Worm (Caenorhabditis elegans) whole organism, young adult: ENCODE measurements around the gene K12D12.4.
A peak's percentile ranks its signal among the peaks of the same experiment; 100 is the strongest.

Experiments used
- B0019.2 ChIP-seq: fragments of 200-800 bp; sonication (Bioruptor generic); conservative IDR thresholded peaks from 2 replicates; pipeline ENCODE4 v1.3.6; 2022; ENCODE audit warnings: missing genetic modification reagents, missing genetic modification characterization, missing compliant biosample characterization
- B0035.1 ChIP-seq: sonication (generic microtip); optimal IDR thresholded peaks from 2 replicates; lab custom pipeline; 2016; ENCODE audit warnings: missing genetic modification characterization, mild to moderate bottlenecking, missing compliant biosample characterization, missing genotype, missing genetic modification reagents
- B0336.3 ChIP-seq: fragments of 200-800 bp; sonication (Bioruptor generic); IDR thresholded peaks from 2 replicates; pipeline ENCODE4 v1.3.6; 2022; ENCODE audit warnings: missing genetic modification characterization, missing compliant biosample characterization
- D2030.7 ChIP-seq: fragments of 200-800 bp; sonication (Bioruptor generic); IDR thresholded peaks from 2 replicates; pipeline ENCODE4 v1.3.6; 2022; ENCODE audit warnings: missing genetic modification reagents, missing genetic modification characterization, missing compliant biosample characterization
- K12H6.12 ChIP-seq: fragments of 200-800 bp; sonication (Bioruptor generic); optimal IDR thresholded peaks from 2 replicates; lab custom pipeline; 2018; ENCODE audit warnings: mild to moderate bottlenecking, missing genetic modification characterization, missing compliant biosample characterization
- T26A5.8 ChIP-seq: sonication (generic microtip); optimal IDR thresholded peaks from 2 replicates; lab custom pipeline; 2016; ENCODE audit warnings: missing genetic modification characterization, missing compliant biosample characterization
- Y53F4B.3 ChIP-seq: fragments of 200-800 bp; sonication (Bioruptor generic); IDR thresholded peaks from 2 replicates; pipeline ENCODE4 v1.3.6; 2022; ENCODE audit warnings: missing genetic modification reagents, missing genetic modification characterization, missing compliant biosample characterization
- Y53G8AR.9 ChIP-seq: fragments of 200-800 bp; sonication (Bioruptor generic); conservative IDR thresholded peaks from 2 replicates; pipeline ENCODE4 v1.3.6; 2022; ENCODE audit warnings: missing genetic modification reagents, missing genetic modification characterization, missing compliant biosample characterization
- Y56A3A.18 ChIP-seq: fragments of 200-800 bp; sonication (Bioruptor generic); IDR thresholded peaks from 2 replicates; pipeline ENCODE4 v1.3.6; 2022; ENCODE audit warnings: missing genetic modification reagents, missing genetic modification characterization, missing compliant biosample characterization
- Y95B8A.8 ChIP-seq: fragments of 200-800 bp; sonication (Bioruptor generic); IDR thresholded peaks from 2 replicates; pipeline ENCODE4 v1.3.6; 2022; ENCODE audit warnings: missing genetic modification reagents, missing genetic modification characterization, missing compliant biosample characterization
- ZK185.1 ChIP-seq: sonication (generic microtip); optimal IDR thresholded peaks from 2 replicates; lab custom pipeline; 2016; ENCODE audit warnings: mild to moderate bottlenecking, missing genetic modification characterization, missing compliant biosample characterization; ENCODE audit not compliant: poor library complexity, severe bottlenecking
- ama-1 ChIP-seq, 3 experiments: fragments of 150-350 bp in 1 of 3; sonication (generic microtip) in 2 of 3; optimal IDR thresholded peaks; 2 replicates each; lab custom pipeline; 2014 to 2018; ENCODE audit warnings: missing biosample characterization in 2 of 3, missing genetic modification characterization in 2 of 3, missing genetic modification reagents in 2 of 3
- atf-7 ChIP-seq: sonication (generic microtip); optimal IDR thresholded peaks from 2 replicates; lab custom pipeline; 2017; ENCODE audit warnings: mild to moderate bottlenecking, missing genetic modification characterization, missing compliant biosample characterization
- attf-3 ChIP-seq: fragments of 200-800 bp; sonication (Bioruptor generic); conservative IDR thresholded peaks from 2 replicates; pipeline ENCODE4 v1.3.6; 2022; ENCODE audit warnings: missing genetic modification reagents, missing genetic modification characterization, missing compliant biosample characterization
- attf-5 ChIP-seq: fragments of 200-800 bp; sonication (Bioruptor generic); optimal IDR thresholded peaks from 2 replicates; lab custom pipeline; 2018; ENCODE audit warnings: mild to moderate bottlenecking, missing genetic modification characterization, missing compliant biosample characterization
- bed-1 ChIP-seq: fragments of 200-800 bp; sonication (Bioruptor generic); IDR thresholded peaks from 2 replicates; pipeline ENCODE4 v1.3.6; 2022; ENCODE audit warnings: missing genetic modification reagents, missing genetic modification characterization, missing compliant biosample characterization
- chd-7 ChIP-seq: sonication (generic microtip); optimal IDR thresholded peaks from 2 replicates; lab custom pipeline; 2016; ENCODE audit warnings: mild to moderate bottlenecking, missing genetic modification characterization, moderate library complexity, missing compliant biosample characterization
- die-1 ChIP-seq: sonication (generic microtip); optimal IDR thresholded peaks from 2 replicates; lab custom pipeline; 2016; ENCODE audit warnings: missing genotype, mild to moderate bottlenecking, missing genetic modification characterization, missing compliant biosample characterization
- dox-1 ChIP-seq: fragments of 200-800 bp; sonication (Bioruptor generic); IDR thresholded peaks from 2 replicates; pipeline ENCODE4 v1.3.6; 2022; ENCODE audit warnings: missing genetic modification reagents, missing genetic modification characterization, missing compliant biosample characterization
- fkh-3 ChIP-seq: sonication (generic microtip); optimal IDR thresholded peaks from 2 replicates; lab custom pipeline; 2016; ENCODE audit warnings: mild to moderate bottlenecking, missing genetic modification characterization, missing compliant biosample characterization
- hmg-1.2 ChIP-seq: fragments of 200-800 bp; sonication (Bioruptor generic); IDR thresholded peaks from 2 replicates; pipeline ENCODE4 v1.3.6; 2022; ENCODE audit warnings: missing genetic modification reagents, missing genetic modification characterization, missing compliant biosample characterization
- hmg-20 ChIP-seq: fragments of 200-800 bp; sonication (Bioruptor generic); IDR thresholded peaks from 2 replicates; pipeline ENCODE4 v1.3.6; 2022; ENCODE audit warnings: missing genetic modification reagents, missing genetic modification characterization, missing compliant biosample characterization
- lag-1 ChIP-seq: fragments of 200-800 bp; sonication (Bioruptor generic); IDR thresholded peaks from 2 replicates; pipeline ENCODE4 v1.3.6; 2022; ENCODE audit warnings: missing genetic modification reagents, missing genetic modification characterization, missing compliant biosample characterization
- let-526 ChIP-seq: fragments of 200-800 bp; sonication (Bioruptor generic); IDR thresholded peaks from 2 replicates; pipeline ENCODE4 v1.3.6; 2022; ENCODE audit warnings: missing genetic modification reagents, missing genetic modification characterization, missing compliant biosample characterization
- lin-35 ChIP-seq, 3 experiments: fragments of 150-350 bp in 2 of 3; sonication (generic microtip) in 1 of 3; optimal IDR thresholded peaks; 2 replicates each; lab custom pipeline; 2014 to 2018; ENCODE audit warnings: missing biosample characterization in 3 of 3, missing genetic modification characterization in 3 of 3, missing genetic modification reagents in 3 of 3
- lsy-27 ChIP-seq: sonication (generic microtip); optimal IDR thresholded peaks from 2 replicates; lab custom pipeline; 2017; ENCODE audit warnings: missing genetic modification characterization, mild to moderate bottlenecking, missing compliant biosample characterization, antibody characterized with exemption, missing genotype, borderline replicate concordance; ENCODE audit not compliant: insufficient read depth
- madf-10 ChIP-seq: sonication (generic microtip); optimal IDR thresholded peaks from 2 replicates; lab custom pipeline; 2016; ENCODE audit warnings: mild to moderate bottlenecking, missing genetic modification characterization, missing compliant biosample characterization
- mcd-1 ChIP-seq: fragments of 200-800 bp; sonication (Bioruptor generic); IDR thresholded peaks from 2 replicates; pipeline ENCODE4 v1.3.6; 2022; ENCODE audit warnings: missing genetic modification reagents, missing genetic modification characterization, missing compliant biosample characterization
- mel-28 ChIP-seq: sonication (generic microtip); optimal IDR thresholded peaks from 2 replicates; lab custom pipeline; 2016; ENCODE audit warnings: borderline replicate concordance, mild to moderate bottlenecking, missing genetic modification characterization, missing compliant biosample characterization
- nfya-1 ChIP-seq: sonication (generic microtip); optimal IDR thresholded peaks from 2 replicates; lab custom pipeline; 2017; ENCODE audit warnings: antibody characterized with exemption, missing compliant biosample characterization, missing genetic modification characterization, borderline replicate concordance; ENCODE audit not compliant: insufficient read depth
- nfyb-1 ChIP-seq: fragments of 200-800 bp; sonication (Bioruptor generic); IDR thresholded peaks from 2 replicates; pipeline ENCODE4 v1.3.6; 2022; ENCODE audit warnings: missing genetic modification reagents, missing genetic modification characterization, missing compliant biosample characterization
- nhr-179 ChIP-seq: sonication (generic microtip); optimal IDR thresholded peaks from 2 replicates; lab custom pipeline; 2016; ENCODE audit warnings: mild to moderate bottlenecking, missing genetic modification characterization, missing compliant biosample characterization
- nhr-27 ChIP-seq: fragments of 200-800 bp; sonication (Bioruptor generic); optimal IDR thresholded peaks from 2 replicates; lab custom pipeline; 2018; ENCODE audit warnings: mild to moderate bottlenecking, missing genetic modification characterization, moderate library complexity, missing compliant biosample characterization
- pbrm-1 ChIP-seq: fragments of 200-800 bp; sonication (Bioruptor generic); IDR thresholded peaks from 2 replicates; pipeline ENCODE4 v1.3.6; 2022; ENCODE audit warnings: missing genetic modification reagents, missing genetic modification characterization, missing compliant biosample characterization
- pha-4 ChIP-seq: fragments of 150-350 bp; sonication (generic microtip); optimal IDR thresholded peaks from 2 replicates; lab custom pipeline; 2014; ENCODE audit warnings: missing biosample characterization, missing genetic modification reagents, missing genetic modification characterization
- rcor-1 ChIP-seq: fragments of 200-800 bp; sonication (Bioruptor generic); IDR thresholded peaks from 2 replicates; pipeline ENCODE4 v1.3.6; 2022; ENCODE audit warnings: missing genetic modification reagents, missing genetic modification characterization, missing compliant biosample characterization
- rpc-1 ChIP-seq, 2 experiments: fragments of 150-350 bp in 1 of 2; sonication (generic microtip) in 1 of 2; optimal IDR thresholded peaks; 2 replicates each; lab custom pipeline; 2014 to 2018; ENCODE audit warnings: missing biosample characterization in 1 of 2, missing genetic modification characterization in 1 of 2, missing genetic modification reagents in 1 of 2, missing genotype in 1 of 2
- snpc-4 ChIP-seq, 5 experiments: fragments of 150-350 bp in 1 of 5; sonication (generic microtip) in 4 of 5; optimal IDR thresholded peaks; 2 replicates each; lab custom pipeline; 2014 to 2018; ENCODE audit warnings: missing genetic modification characterization in 5 of 5, missing biosample characterization in 3 of 5, antibody characterized with exemption in 2 of 5, mild to moderate bottlenecking in 2 of 5, missing compliant biosample characterization in 2 of 5, missing genotype in 2 of 5, moderate library complexity in 2 of 5, missing genetic modification reagents in 1 of 5
- somi-1 ChIP-seq: fragments of 200-800 bp; sonication (Bioruptor generic); optimal IDR thresholded peaks from 2 replicates; lab custom pipeline; 2018; ENCODE audit warnings: mild to moderate bottlenecking, missing genetic modification characterization, missing compliant biosample characterization
- zfh-2 ChIP-seq: fragments of 200-800 bp; sonication (Bioruptor generic); conservative IDR thresholded peaks from 2 replicates; pipeline ENCODE4 v1.3.6; 2022; ENCODE audit warnings: missing genetic modification reagents, missing genetic modification characterization, missing compliant biosample characterization
- ztf-18 ChIP-seq: sonication (generic microtip); optimal IDR thresholded peaks from 2 replicates; lab custom pipeline; 2016; ENCODE audit warnings: missing genotype, mild to moderate bottlenecking, missing genetic modification characterization, missing compliant biosample characterization
- ztf-25 ChIP-seq: fragments of 200-800 bp; sonication (Bioruptor generic); IDR thresholded peaks from 2 replicates; pipeline ENCODE4 v1.3.6; 2022; ENCODE audit warnings: missing genetic modification reagents, missing genetic modification characterization, missing compliant biosample characterization

K12D12.4 gene

ce11 chrII:11816475-11816874, 49.1 kb downstream of the K12D12.4 start, which contains the start of gene pap-3:
Gene pap-3, minus strand, starts transcription at chrII:11816575.
- TF ChIP-seq bed-1 (GFP tag; lab: Robert Waterston, UW) = no peak
- no peak for TF ChIP-seq lsy-27
- no peak for TF ChIP-seq Y56A3A.18
- TF ChIP-seq B0035.1 (tag; lab: Kevin White, UChicago) = no peak
- TF ChIP-seq ztf-25 (GFP tag; lab: Robert Waterston, UW) = no peak
- TF ChIP-seq ama-1 (optimal IDR thresholded peaks at IDR 0.05; lab: Kevin White, UChicago) = no peak
- no peak for TF ChIP-seq ama-1 (GFP tag; optimal IDR thresholded peaks at IDR 0.05; lab: Kevin White, UChicago)
- no peak for TF ChIP-seq rcor-1 (GFP tag; lab: Robert Waterston, UW)
- TF ChIP-seq Y53G8AR.9 (GFP tag; lab: Robert Waterston, UW) = no peak
- TF ChIP-seq nfya-1 = no peak
- no peak for TF ChIP-seq Y95B8A.8 (GFP tag; lab: Robert Waterston, UW)
- TF ChIP-seq pha-4 (tag; lab: Kevin White, UChicago) = no peak
- TF ChIP-seq let-526 = no peak
- no peak for TF ChIP-seq rpc-1 (optimal IDR thresholded peaks at IDR 0.05; lab: Kevin White, UChicago)
- no peak for TF ChIP-seq rpc-1 (tag; optimal IDR thresholded peaks at IDR 0.05; lab: Kevin White, UChicago)
- no peak for TF ChIP-seq nhr-27 (tag; lab: Kevin White, UChicago)
- TF ChIP-seq die-1 (tag; lab: Kevin White, UChicago) = no peak
- no peak for TF ChIP-seq attf-3

- TF ChIP-seq B0336.3 (GFP tag; lab: Robert Waterston, UW) (no peak), T26A5.8 (no peak), ZK185.1 (tag; lab: Kevin White, UChicago) (no peak), madf-10 (tag; lab: Kevin White, UChicago) (no peak), hmg-20 (no peak), fkh-3 (tag; lab: Kevin White, UChicago) (no peak), nhr-179 (tag; lab: Kevin White, UChicago) (no peak), chd-7 (tag; lab: Kevin White, UChicago) (no peak), bed-1 (GFP tag; lab: Robert Waterston, UW) (no peak), B0019.2 (GFP tag; lab: Robert Waterston, UW) (no peak), lin-35 (GFP tag; optimal IDR thresholded peaks at IDR 0.05; lab: Kevin White, UChicago) (no peak), nfyb-1 (no peak), atf-7 (tag; lab: Kevin White, UChicago) (no peak), snpc-4 (GFP tag; optimal IDR thresholded peaks at IDR 0.05; lab: Kevin White, UChicago) (no peak), snpc-4 (tag; optimal IDR thresholded peaks at IDR 0.05; lab: Kevin White, UChicago) (no peak), nhr-27 (tag; lab: Kevin White, UChicago) (no peak)
Observed at ce11 chrII:11816014-11816413, 49.5 kb downstream of the K12D12.4 start.

ce11 chrII:11813895-11814369, 51.6 kb downstream of the K12D12.4 start, which contains the start of gene F43G6.8:
Gene F43G6.8, minus strand, starts transcription at chrII:11814092.
- TF ChIP-seq attf-5 (GFP tag; lab: Kevin White, UChicago) (peak; percentile 80), ama-1 (optimal IDR thresholded peaks at IDR 0.05; lab: Kevin White, UChicago) (peak; percentile 83), ama-1 (GFP tag; optimal IDR thresholded peaks at IDR 0.05; lab: Kevin White, UChicago) (no peak), rcor-1 (GFP tag; lab: Robert Waterston, UW) (0 out of 2 replicates have a peak, but pooled peaks have one; percentile 14), mel-28 (tag; lab: Kevin White, UChicago) (peak; percentile 28), ztf-18 (tag; lab: Kevin White, UChicago) (peak; percentile 6), pbrm-1 (peak; percentile 59), Y53F4B.3 (GFP tag; lab: Robert Waterston, UW) (no peak), K12H6.12 (tag; lab: Kevin White, UChicago) (peak; percentile 29), mcd-1 (GFP tag; lab: Robert Waterston, UW) (peak; percentile 45; the same call in 1 of the 2 replicates), madf-10 (tag; lab: Kevin White, UChicago) (no peak), hmg-1.2 (peak; percentile 80), Y95B8A.8 (GFP tag; lab: Robert Waterston, UW) (no peak), zfh-2 (GFP tag; lab: Robert Waterston, UW) (peak; percentile 35; the same call in 1 of the 2 replicates), dox-1 (GFP tag; lab: Robert Waterston, UW) (0 out of 2 replicates have a peak, but pooled peaks have one; percentile 42), D2030.7 (no peak), somi-1 (GFP tag; lab: Kevin White, UChicago) (no peak), lag-1 (GFP tag; lab: Robert Waterston, UW) (no peak)
